Fruit fly (Drosophila melanogaster) whole organism, embryonic: Measurements from ENCODE around the gene CG9837.

Experiments
- CG11504 ChIP-seq: fragments of 200-800 bp; sonication (Bioruptor generic); optimal IDR thresholded peaks from 3 replicates; lab custom pipeline; 2019; ENCODE audit warnings: missing biosample characterization, mild to moderate bottlenecking, missing genetic modification characterization, moderate library complexity
- CG11696 ChIP-seq: fragments of 200-800 bp; sonication (Bioruptor generic); IDR thresholded peaks from 2 replicates; pipeline ENCODE4 v1.3.6; 2022; ENCODE audit warnings: missing biosample characterization, missing genetic modification characterization
- CG14441 ChIP-seq: fragments of 200-800 bp; sonication (Bioruptor generic); IDR thresholded peaks from 2 replicates; pipeline ENCODE4 v1.3.6; 2022; ENCODE audit warnings: missing biosample characterization, missing genetic modification characterization
- CG1529 ChIP-seq: fragments of 200-800 bp; sonication (Bioruptor generic); optimal IDR thresholded peaks from 3 replicates; lab custom pipeline; 2018; ENCODE audit warnings: missing biosample characterization, missing genetic modification characterization
- CG1603 ChIP-seq: fragments of 200-800 bp; sonication (Bioruptor generic); optimal IDR thresholded peaks from 2 replicates; lab custom pipeline; 2019; ENCODE audit warnings: missing biosample characterization, mild to moderate bottlenecking, missing genetic modification characterization, moderate library complexity
- CG17912 ChIP-seq: fragments of 200-800 bp; sonication (Bioruptor generic); optimal IDR thresholded peaks from 2 replicates; lab custom pipeline; 2018; ENCODE audit warnings: missing biosample characterization, mild to moderate bottlenecking, missing genetic modification characterization
- CG18599 ChIP-seq: fragments of 200-800 bp; sonication (Bioruptor generic); optimal IDR thresholded peaks from 3 replicates; lab custom pipeline; 2017; ENCODE audit warnings: missing biosample characterization, missing genetic modification characterization, mild to moderate bottlenecking, moderate library complexity, missing genetic modification reagents
- CG34376 ChIP-seq: fragments of 200-800 bp; sonication (Bioruptor generic); optimal IDR thresholded peaks from 2 replicates; lab custom pipeline; 2018; ENCODE audit warnings: missing biosample characterization, mild to moderate bottlenecking, missing genetic modification characterization
- CG3838 ChIP-seq: fragments of 200-800 bp; sonication (Bioruptor generic); optimal IDR thresholded peaks from 3 replicates; lab custom pipeline; 2016; ENCODE audit warnings: missing biosample characterization, missing genetic modification characterization
- CG42726 ChIP-seq: fragments of 200-800 bp; sonication (Bioruptor generic); IDR thresholded peaks from 2 replicates; pipeline ENCODE4 v1.3.6; 2022; ENCODE audit warnings: missing biosample characterization, missing genetic modification characterization; ENCODE audit not compliant: partially characterized antibody
- CG4360 ChIP-seq: fragments of 200-800 bp; sonication (Bioruptor generic); IDR thresholded peaks from 2 replicates; pipeline ENCODE4 v1.3.6; 2022; ENCODE audit warnings: missing biosample characterization, missing genetic modification characterization
- CG4404 ChIP-seq: fragments of 200-800 bp; sonication (Bioruptor generic); IDR thresholded peaks from 2 replicates; pipeline ENCODE4 v1.3.6; 2022; ENCODE audit warnings: missing biosample characterization, missing genetic modification characterization
- CG5245 ChIP-seq: fragments of 200-800 bp; sonication (Bioruptor generic); optimal IDR thresholded peaks from 3 replicates; lab custom pipeline; 2016; ENCODE audit warnings: missing biosample characterization, missing genetic modification characterization
- CG7271 ChIP-seq: fragments of 200-800 bp; sonication (Bioruptor generic); optimal IDR thresholded peaks from 2 replicates; lab custom pipeline; 2018; ENCODE audit warnings: missing biosample characterization, mild to moderate bottlenecking, missing genetic modification characterization, moderate library complexity
- CG7745 ChIP-seq: fragments of 200-800 bp; sonication (Bioruptor generic); optimal IDR thresholded peaks from 2 replicates; lab custom pipeline; 2018; ENCODE audit warnings: missing biosample characterization, mild to moderate bottlenecking, missing genetic modification characterization, moderate library complexity
- CG9932 ChIP-seq: fragments of 200-800 bp; sonication (Bioruptor generic); IDR thresholded peaks from 2 replicates; pipeline ENCODE4 v1.3.6; 2022; ENCODE audit warnings: missing biosample characterization, missing genetic modification characterization
- Dfd ChIP-seq, 2 experiments: fragments of >200 bp; optimal IDR thresholded peaks; 2 replicates each; lab custom pipeline; 2017; ENCODE audit warnings: missing biosample characterization in 2 of 2, missing genetic modification characterization in 2 of 2
- Fer2 ChIP-seq: fragments of 200-800 bp; sonication (Bioruptor generic); optimal IDR thresholded peaks from 2 replicates; lab custom pipeline; 2018; ENCODE audit warnings: missing biosample characterization, mild to moderate bottlenecking, missing genetic modification characterization, moderate library complexity
- Gug ChIP-seq: fragments of 200-800 bp; sonication (Bioruptor generic); IDR thresholded peaks from 4 replicates; pipeline ENCODE4 v1.3.6; 2022; ENCODE audit warnings: missing biosample characterization, missing genetic modification characterization
- MBD-R2 ChIP-seq: fragments of 200-800 bp; sonication (Bioruptor generic); IDR thresholded peaks from 2 replicates; pipeline ENCODE4 v1.3.6; 2022; ENCODE audit warnings: missing biosample characterization, missing genetic modification characterization
- Myb ChIP-seq: fragments of 200-800 bp; sonication (Bioruptor generic); optimal IDR thresholded peaks from 2 replicates; lab custom pipeline; 2016; ENCODE audit warnings: missing biosample characterization, missing genetic modification characterization
- Optix ChIP-seq: fragments of 200-800 bp; sonication (Bioruptor generic); IDR thresholded peaks from 3 replicates; pipeline ENCODE4 v1.3.6; 2022; ENCODE audit warnings: missing biosample characterization, missing genetic modification characterization
- Ptx1 ChIP-seq: fragments of 200-800 bp; sonication (Bioruptor generic); IDR thresholded peaks from 2 replicates; pipeline ENCODE4 v1.3.6; 2022; ENCODE audit warnings: missing biosample characterization, missing genetic modification characterization
- Rx ChIP-seq: fragments of 200-800 bp; sonication (Bioruptor generic); IDR thresholded peaks from 2 replicates; pipeline ENCODE4 v1.3.6; 2022; ENCODE audit warnings: missing biosample characterization, missing genetic modification characterization
- Scr ChIP-seq: fragments of 200-800 bp; sonication (Bioruptor generic); IDR thresholded peaks from 2 replicates; pipeline ENCODE4 v1.3.6; 2022; ENCODE audit warnings: missing biosample characterization, missing genetic modification characterization; ENCODE audit not compliant: partially characterized antibody
- ash1 ChIP-seq: fragments of 200-800 bp; sonication (Bioruptor generic); optimal IDR thresholded peaks from 2 replicates; lab custom pipeline; 2018; ENCODE audit warnings: missing biosample characterization, mild to moderate bottlenecking, missing genetic modification characterization
- ato ChIP-seq: fragments of 200-800 bp; sonication (Bioruptor generic); IDR thresholded peaks from 2 replicates; pipeline ENCODE4 v1.3.6; 2022; ENCODE audit warnings: missing biosample characterization, missing genetic modification characterization; ENCODE audit not compliant: partially characterized antibody
- btn ChIP-seq: fragments of 200-800 bp; sonication (Bioruptor generic); optimal IDR thresholded peaks from 2 replicates; lab custom pipeline; 2016; ENCODE audit warnings: missing biosample characterization, missing genetic modification characterization
- cad ChIP-seq: fragments of >200 bp; optimal IDR thresholded peaks from 2 replicates; lab custom pipeline; 2017; ENCODE audit warnings: missing biosample characterization, missing genetic modification characterization
- crc ChIP-seq: fragments of 200-800 bp; sonication (Bioruptor generic); optimal IDR thresholded peaks from 2 replicates; lab custom pipeline; 2016; ENCODE audit warnings: missing biosample characterization, missing genetic modification characterization
- dati ChIP-seq: fragments of 200-800 bp; sonication (Bioruptor generic); IDR thresholded peaks from 2 replicates; pipeline ENCODE4 v1.3.6; 2022; ENCODE audit warnings: missing biosample characterization, missing genetic modification characterization
- dimm ChIP-seq: fragments of 200-800 bp; sonication (Bioruptor generic); IDR thresholded peaks from 2 replicates; pipeline ENCODE4 v1.3.6; 2022; ENCODE audit warnings: missing biosample characterization, missing genetic modification characterization
- disco-r ChIP-seq: fragments of 200-800 bp; sonication (Bioruptor generic); optimal IDR thresholded peaks from 2 replicates; lab custom pipeline; 2016; ENCODE audit warnings: missing biosample characterization, missing genetic modification characterization
- esg ChIP-seq: fragments of 200-800 bp; sonication (Bioruptor generic); conservative IDR thresholded peaks from 2 replicates; pipeline ENCODE4 v1.3.6; 2022; ENCODE audit warnings: missing biosample characterization, missing genetic modification characterization
- ewg ChIP-seq: fragments of 200-800 bp; sonication (Bioruptor generic); optimal IDR thresholded peaks from 3 replicates; lab custom pipeline; 2017; ENCODE audit warnings: mild to moderate bottlenecking, missing biosample characterization, missing genetic modification reagents, missing genetic modification characterization
- fd102C ChIP-seq: fragments of 200-800 bp; sonication (Bioruptor generic); optimal IDR thresholded peaks from 2 replicates; lab custom pipeline; 2018; ENCODE audit warnings: missing biosample characterization, mild to moderate bottlenecking, missing genetic modification characterization, moderate library complexity
- her ChIP-seq: fragments of 200-800 bp; sonication (Bioruptor generic); optimal IDR thresholded peaks from 2 replicates; lab custom pipeline; 2016; ENCODE audit warnings: missing biosample characterization, missing genetic modification characterization
- inv ChIP-seq: fragments of 200-800 bp; sonication (Bioruptor generic); IDR thresholded peaks from 2 replicates; pipeline ENCODE4 v1.3.6; 2022; ENCODE audit warnings: missing biosample characterization, missing genetic modification characterization; ENCODE audit not compliant: partially characterized antibody
- knrl ChIP-seq: fragments of 200-800 bp; sonication (Bioruptor generic); IDR thresholded peaks from 3 replicates; pipeline ENCODE4 v1.3.6; 2022; ENCODE audit warnings: missing biosample characterization, missing genetic modification characterization; ENCODE audit not compliant: partially characterized antibody
- mirr ChIP-seq: fragments of 200-800 bp; sonication (Bioruptor generic); optimal IDR thresholded peaks from 3 replicates; lab custom pipeline; 2018; ENCODE audit warnings: missing biosample characterization, mild to moderate bottlenecking, missing genetic modification characterization
- run ChIP-seq: fragments of 200-800 bp; sonication (Bioruptor generic); optimal IDR thresholded peaks from 3 replicates; lab custom pipeline; 2018; ENCODE audit warnings: missing biosample characterization, mild to moderate bottlenecking, missing genetic modification characterization
- schlank ChIP-seq: fragments of 200-800 bp; sonication (Bioruptor generic); optimal IDR thresholded peaks from 2 replicates; lab custom pipeline; 2018; ENCODE audit warnings: missing biosample characterization, mild to moderate bottlenecking, missing genetic modification characterization
- sens ChIP-seq: fragments of 200-800 bp; sonication (Bioruptor generic); peaks from one replicate; lab custom pipeline; 2016; ENCODE audit warnings: missing biosample characterization, missing genetic modification characterization
- sim ChIP-seq: fragments of 200-800 bp; sonication (Bioruptor generic); IDR thresholded peaks from 2 replicates; pipeline ENCODE4 v1.3.6; 2022; ENCODE audit warnings: missing biosample characterization, missing genetic modification characterization
- sob ChIP-seq: fragments of 200-800 bp; sonication (Bioruptor generic); IDR thresholded peaks from 2 replicates; pipeline ENCODE4 v1.3.6; 2022; ENCODE audit warnings: missing biosample characterization, missing genetic modification characterization
- tgo ChIP-seq: fragments of 200-800 bp; sonication (Bioruptor generic); IDR thresholded peaks from 3 replicates; pipeline ENCODE4 v1.3.6; 2022; ENCODE audit warnings: missing biosample characterization, missing genetic modification characterization
- tna ChIP-seq: fragments of 200-800 bp; sonication (Bioruptor generic); IDR thresholded peaks from 2 replicates; pipeline ENCODE4 v1.3.6; 2022; ENCODE audit warnings: missing biosample characterization, missing genetic modification characterization; ENCODE audit not compliant: partially characterized antibody
- wek ChIP-seq: fragments of 200-800 bp; sonication (Bioruptor generic); optimal IDR thresholded peaks from 3 replicates; lab custom pipeline; 2018; ENCODE audit warnings: missing biosample characterization, mild to moderate bottlenecking, missing genetic modification characterization, moderate library complexity

Gene CG9837

dm6 chr3R:8811323-8811936 lies 1.9 kb downstream of the CG9837 start (continued):
- TF ChIP-seq CG14441 (GFP tag; lab: Robert Waterston, UW) = peak; percentile 99
- TF ChIP-seq run (tag; lab: Kevin White, UChicago) = peak; percentile 98
- no peak for TF ChIP-seq Dfd (GFP tag; optimal IDR thresholded peaks at IDR 0.05; lab: Kevin White, UChicago)
- TF ChIP-seq CG9932 (GFP tag; lab: Robert Waterston, UW) = peak; percentile 99
- peak; percentile 98 for TF ChIP-seq CG5245 (GFP tag; lab: Kevin White, UChicago)
- TF ChIP-seq tna (GFP tag; lab: Robert Waterston, UW) = no peak; the same call in 1 of the 2 replicates
- peak; percentile 80 for TF ChIP-seq CG4360 (GFP tag; lab: Robert Waterston, UW)
- TF ChIP-seq esg = peak; percentile 99
- peak; percentile 97 for TF ChIP-seq ewg (GFP tag; lab: Kevin White, UChicago)
- TF ChIP-seq CG4404 (GFP tag; lab: Robert Waterston, UW) = peak; percentile 97
- TF ChIP-seq CG42726 (GFP tag; lab: Robert Waterston, UW) = 0 out of 2 replicates have a peak, but pooled peaks have one; percentile 26
- TF ChIP-seq CG1603 (tag; lab: Kevin White, UChicago) = peak; percentile 98
- TF ChIP-seq wek = peak; percentile 95
- peak; percentile 98 for TF ChIP-seq CG1529 (GFP tag; lab: Kevin White, UChicago)
- peak; percentile 99 for TF ChIP-seq tgo (GFP tag; lab: Robert Waterston, UW)
- peak; percentile 98 for TF ChIP-seq disco-r (GFP tag; lab: Kevin White, UChicago)
- TF ChIP-seq her (GFP tag; lab: Kevin White, UChicago) = peak; percentile 96
- TF ChIP-seq CG11504 = peak; percentile 99
- TF ChIP-seq ash1 (GFP tag; lab: Kevin White, UChicago) = peak; percentile 94
- peak; percentile 99 for TF ChIP-seq Ptx1 (GFP tag; lab: Robert Waterston, UW)
- TF ChIP-seq dimm (GFP tag; lab: Robert Waterston, UW) = peak; percentile 98
- peak; percentile 89 for TF ChIP-seq CG7745 (tag; lab: Kevin White, UChicago)
- TF ChIP-seq Gug (GFP tag; lab: Robert Waterston, UW) = peak; percentile 98
- TF ChIP-seq CG11696 (GFP tag; lab: Robert Waterston, UW) = peak; percentile 96
- TF ChIP-seq ato (GFP tag; lab: Robert Waterston, UW) = peak; percentile 15; the same call in 1 of the 2 replicates
- peak; percentile 95 for TF ChIP-seq CG3838 (GFP tag; lab: Kevin White, UChicago)
- peak; percentile 95 for TF ChIP-seq CG17912
- TF ChIP-seq sim (GFP tag; lab: Robert Waterston, UW) = peak; percentile 96
- no peak for TF ChIP-seq inv (GFP tag; lab: Robert Waterston, UW)
- TF ChIP-seq Optix (GFP tag; lab: Robert Waterston, UW) = peak; percentile 97
- TF ChIP-seq sens (GFP tag; lab: Kevin White, UChicago) = peak; percentile 100
- TF ChIP-seq sob (GFP tag; lab: Robert Waterston, UW) = peak; percentile 99
- TF ChIP-seq fd102C (GFP tag; lab: Kevin White, UChicago) = peak; percentile 78
- peak; percentile 94 for TF ChIP-seq dati
- no peak for TF ChIP-seq Scr
- TF ChIP-seq Fer2 (tag; lab: Kevin White, UChicago) = peak; percentile 98

- TF ChIP-seq knrl (GFP tag; lab: Robert Waterston, UW) (no peak), CG34376 (peak; percentile 99), cad (GFP tag; lab: Kevin White, UChicago) (no peak), crc (no peak), Rx (GFP tag; lab: Robert Waterston, UW) (peak; percentile 66), fd102C (GFP tag; lab: Kevin White, UChicago) (peak; percentile 86), Myb (GFP tag; lab: Kevin White, UChicago) (peak; percentile 37), CG7271 (tag; lab: Kevin White, UChicago) (no peak), mirr (peak; percentile 100), schlank (peak; percentile 93), MBD-R2 (GFP tag; lab: Robert Waterston, UW) (peak; percentile 47; the same call in 1 of the 2 replicates), Scr (no peak), CG18599 (GFP tag; lab: Kevin White, UChicago) (peak; percentile 91), btn (peak; percentile 80)
Observed at dm6 chr3R:8810397-8811184, 2.8 kb downstream of the CG9837 start.
